Worm (Caenorhabditis elegans) whole organism, L2 larva: ENCODE data around the gene C10G8.4.

Experiments used
- C34F6.9 ChIP-seq: fragments of 150-350 bp; optimal IDR thresholded peaks from 2 replicates; lab custom pipeline; 2014; ENCODE audit warnings: missing biosample characterization, missing genetic modification characterization
- F13H6.1 ChIP-seq: sonication (generic microtip); optimal IDR thresholded peaks from 2 replicates; lab custom pipeline; 2016; ENCODE audit warnings: missing genetic modification characterization, missing compliant biosample characterization
- Y55F3AM.14 ChIP-seq: fragments of 200-800 bp; sonication (Bioruptor generic); optimal IDR thresholded peaks from 2 replicates; lab custom pipeline; 2018; ENCODE audit warnings: mild to moderate bottlenecking, missing genetic modification characterization, missing compliant biosample characterization
- ZK546.5 ChIP-seq: sonication (generic microtip); optimal IDR thresholded peaks from 2 replicates; lab custom pipeline; 2017; ENCODE audit warnings: missing biosample characterization, missing genetic modification characterization
- alr-1 ChIP-seq: fragments of 150-350 bp; optimal IDR thresholded peaks from 2 replicates; lab custom pipeline; 2014; ENCODE audit warnings: missing biosample characterization, missing genetic modification characterization
- aly-2 ChIP-seq: fragments of 150-350 bp; optimal IDR thresholded peaks from 2 replicates; lab custom pipeline; 2014; ENCODE audit warnings: missing biosample characterization, missing genetic modification characterization
- ama-1 ChIP-seq: fragments of 150-350 bp; optimal IDR thresholded peaks from 2 replicates; lab custom pipeline; 2018; ENCODE audit warnings: inconsistent platforms
- blmp-1 ChIP-seq: sonication (generic microtip); optimal IDR thresholded peaks from 2 replicates; lab custom pipeline; 2017; ENCODE audit warnings: missing genetic modification characterization, mild to moderate bottlenecking, missing compliant biosample characterization, antibody characterized with exemption, moderate library complexity; ENCODE audit not compliant: insufficient read depth
- ceh-16 ChIP-seq: fragments of 150-350 bp; optimal IDR thresholded peaks from 2 replicates; lab custom pipeline; 2014; ENCODE audit warnings: missing biosample characterization, missing genetic modification characterization
- ceh-82 ChIP-seq: fragments of 150-350 bp; optimal IDR thresholded peaks from 2 replicates; lab custom pipeline; 2014; ENCODE audit warnings: missing biosample characterization, missing genetic modification characterization
- crh-2 ChIP-seq: sonication (generic microtip); optimal IDR thresholded peaks from 2 replicates; lab custom pipeline; 2017; ENCODE audit warnings: missing biosample characterization, missing genetic modification characterization
- dmd-4 ChIP-seq: sonication (generic microtip); optimal IDR thresholded peaks from 2 replicates; lab custom pipeline; 2017; ENCODE audit warnings: missing biosample characterization, missing genetic modification characterization
- egl-27 ChIP-seq: sonication (generic microtip); optimal IDR thresholded peaks from 3 replicates; lab custom pipeline; 2017; ENCODE audit warnings: missing biosample characterization, missing genetic modification reagents, missing genetic modification characterization
- elt-3 ChIP-seq: sonication (generic microtip); optimal IDR thresholded peaks from 2 replicates; lab custom pipeline; 2017; ENCODE audit warnings: missing biosample characterization, missing genetic modification characterization
- fos-1 ChIP-seq: fragments of 150-350 bp; optimal IDR thresholded peaks from 2 replicates; lab custom pipeline; 2014; ENCODE audit warnings: missing biosample characterization, missing genetic modification characterization
- gmeb-1 ChIP-seq: fragments of 150-350 bp; optimal IDR thresholded peaks from 2 replicates; lab custom pipeline; 2014; ENCODE audit warnings: missing biosample characterization, missing genetic modification characterization
- lin-13 ChIP-seq: fragments of 150-350 bp; optimal IDR thresholded peaks from 2 replicates; lab custom pipeline; 2014; ENCODE audit warnings: missing biosample characterization, missing genetic modification reagents, missing genetic modification characterization
- lsy-2 ChIP-seq, 2 experiments: fragments of 150-350 bp in 1 of 2; sonication (generic microtip) in 1 of 2; optimal IDR thresholded peaks; 2 replicates each; lab custom pipeline; 2014 to 2017; ENCODE audit warnings: missing biosample characterization in 2 of 2, missing genetic modification characterization in 2 of 2
- mab-5 ChIP-seq: fragments of 150-350 bp; optimal IDR thresholded peaks from 2 replicates; lab custom pipeline; 2014; ENCODE audit warnings: missing biosample characterization, missing genetic modification characterization
- mdl-1 ChIP-seq, 2 experiments: fragments of 150-350 bp in 1 of 2; sonication (generic microtip) in 1 of 2; optimal IDR thresholded peaks; 2 replicates each; lab custom pipeline; 2017; ENCODE audit warnings: missing biosample characterization in 2 of 2, missing genetic modification characterization in 2 of 2
- nhr-11 ChIP-seq: fragments of 150-350 bp; optimal IDR thresholded peaks from 2 replicates; lab custom pipeline; 2014; ENCODE audit warnings: missing biosample characterization, missing genetic modification characterization
- nhr-129 ChIP-seq: fragments of 150-350 bp; optimal IDR thresholded peaks from 2 replicates; lab custom pipeline; 2014; ENCODE audit warnings: missing biosample characterization, missing genetic modification characterization
- nhr-21 ChIP-seq: fragments of 150-350 bp; optimal IDR thresholded peaks from 2 replicates; lab custom pipeline; 2014; ENCODE audit warnings: missing biosample characterization, missing genetic modification characterization
- nhr-23 ChIP-seq: fragments of 150-350 bp; optimal IDR thresholded peaks from 2 replicates; lab custom pipeline; 2014; ENCODE audit warnings: missing biosample characterization, missing genetic modification reagents, missing genetic modification characterization
- nhr-237 ChIP-seq: fragments of 150-350 bp; optimal IDR thresholded peaks from 2 replicates; lab custom pipeline; 2014; ENCODE audit warnings: missing biosample characterization, missing genetic modification characterization
- nhr-25 ChIP-seq: fragments of 150-350 bp; sonication (generic microtip); optimal IDR thresholded peaks from 3 replicates; lab custom pipeline; 2014; ENCODE audit warnings: missing biosample characterization, missing genetic modification characterization
- nhr-6 ChIP-seq: fragments of 150-350 bp; optimal IDR thresholded peaks from 2 replicates; lab custom pipeline; 2014; ENCODE audit warnings: missing biosample characterization, missing genetic modification characterization
- nhr-77 ChIP-seq: fragments of 150-350 bp; optimal IDR thresholded peaks from 2 replicates; lab custom pipeline; 2014; ENCODE audit warnings: missing biosample characterization, missing genetic modification characterization
- sem-4 ChIP-seq: fragments of 150-350 bp; optimal IDR thresholded peaks from 2 replicates; lab custom pipeline; 2014; ENCODE audit warnings: missing biosample characterization, missing genetic modification reagents, missing genetic modification characterization
- skn-1 ChIP-seq: sonication (generic microtip); optimal IDR thresholded peaks from 2 replicates; lab custom pipeline; 2017; ENCODE audit warnings: missing biosample characterization, missing genetic modification characterization
- sma-3 ChIP-seq: sonication (generic microtip); optimal IDR thresholded peaks from 2 replicates; lab custom pipeline; 2016; ENCODE audit warnings: missing genetic modification reagents, missing genetic modification characterization, missing compliant biosample characterization
- sma-9 ChIP-seq, 2 experiments: fragments of 150-350 bp in 1 of 2; sonication (generic microtip) in 1 of 2; optimal IDR thresholded peaks; 2 replicates each; lab custom pipeline; 2014 to 2016; ENCODE audit warnings: missing genetic modification characterization in 2 of 2, mild to moderate bottlenecking in 1 of 2, missing biosample characterization in 1 of 2, missing compliant biosample characterization in 1 of 2, missing genetic modification reagents in 1 of 2, moderate library complexity in 1 of 2
- snpc-4 ChIP-seq: fragments of 150-350 bp; optimal IDR thresholded peaks from 2 replicates; lab custom pipeline; 2014; ENCODE audit warnings: missing biosample characterization, missing genetic modification characterization
- unc-39 ChIP-seq: fragments of 150-350 bp; optimal IDR thresholded peaks from 2 replicates; lab custom pipeline; 2014; ENCODE audit warnings: missing biosample characterization, missing genetic modification characterization
- unc-55 ChIP-seq: fragments of 150-350 bp; sonication (generic microtip); optimal IDR thresholded peaks from 3 replicates; lab custom pipeline; 2014; ENCODE audit warnings: missing biosample characterization, missing genetic modification reagents, missing genetic modification characterization
- unc-62 ChIP-seq: fragments of 150-350 bp; optimal IDR thresholded peaks from 2 replicates; lab custom pipeline; 2014; ENCODE audit warnings: missing biosample characterization, missing genetic modification reagents, missing genetic modification characterization
- zag-1 ChIP-seq: fragments of 150-350 bp; optimal IDR thresholded peaks from 2 replicates; lab custom pipeline; 2014; ENCODE audit warnings: missing biosample characterization, missing genetic modification characterization
- ztf-1 ChIP-seq: fragments of 200-800 bp; sonication (Bioruptor generic); conservative IDR thresholded peaks from 2 replicates; pipeline ENCODE4 v1.3.6; 2022; ENCODE audit warnings: missing genetic modification characterization, missing compliant biosample characterization
- ztf-11 ChIP-seq: sonication (generic microtip); optimal IDR thresholded peaks from 2 replicates; lab custom pipeline; 2017; ENCODE audit warnings: missing biosample characterization, missing genetic modification characterization
- ztf-4 ChIP-seq: fragments of 150-350 bp; optimal IDR thresholded peaks from 2 replicates; lab custom pipeline; 2014; ENCODE audit warnings: missing biosample characterization, missing genetic modification characterization

C10G8.4 gene

DNA sequence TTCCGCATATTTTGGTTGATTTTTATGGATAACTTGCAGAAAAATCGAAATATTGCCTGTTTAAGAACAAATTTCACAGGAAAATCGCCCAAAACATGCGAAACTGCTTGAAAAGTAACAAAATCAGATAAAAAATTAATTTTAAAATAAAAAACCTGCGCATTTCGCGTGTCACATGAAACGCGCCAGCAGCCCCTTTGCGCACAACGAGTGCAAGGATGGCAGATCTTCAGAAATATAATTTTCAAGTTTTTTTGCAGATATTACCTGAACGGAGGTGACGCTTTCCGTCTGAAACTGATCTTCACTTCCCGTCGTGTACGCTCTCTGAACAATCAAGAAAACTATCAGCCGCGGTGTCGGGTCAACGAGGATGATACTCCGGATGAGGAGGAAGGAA lies 36.8 kb upstream of the C10G8.4 start:
- TF ChIP-seq F13H6.1 (tag; lab: Kevin White, UChicago) = peak; percentile 53
- no peak for TF ChIP-seq zag-1 (tag; lab: Kevin White, UChicago)
- TF ChIP-seq sma-9 (GFP tag; optimal IDR thresholded peaks at IDR 0.05; lab: Kevin White, UChicago) = peak; percentile 41
- no peak for TF ChIP-seq sma-9 (tag; optimal IDR thresholded peaks at IDR 0.05; lab: Kevin White, UChicago)
- no peak for TF ChIP-seq ceh-16 (tag; lab: Kevin White, UChicago)
- no peak for TF ChIP-seq egl-27 (tag; lab: Kevin White, UChicago)
- peak; percentile 38 for TF ChIP-seq crh-2 (tag; lab: Kevin White, UChicago)
- peak; percentile 77 for TF ChIP-seq gmeb-1 (tag; lab: Kevin White, UChicago)
- TF ChIP-seq ztf-4 (tag; lab: Kevin White, UChicago) = no peak
- TF ChIP-seq lsy-2 (tag; optimal IDR thresholded peaks at IDR 0.05; lab: Kevin White, UChicago) = peak; percentile 59 to 70
- TF ChIP-seq mab-5 = peak; percentile 34
- no peak for TF ChIP-seq alr-1
- TF ChIP-seq blmp-1 (tag; lab: Kevin White, UChicago) = no peak
- peak; percentile 58 for TF ChIP-seq C34F6.9 (tag; lab: Kevin White, UChicago)
- no peak for TF ChIP-seq Y55F3AM.14 (GFP tag; lab: Kevin White, UChicago)
- TF ChIP-seq lin-13 = peak; percentile 24
- TF ChIP-seq snpc-4 = no peak
- no peak for TF ChIP-seq unc-62 (GFP tag; lab: Kevin White, UChicago)
- TF ChIP-seq sem-4 (tag; lab: Kevin White, UChicago) = peak; percentile 24
- TF ChIP-seq nhr-25 (tag; lab: Kevin White, UChicago) = peak; percentile 57
- TF ChIP-seq nhr-237 (tag; lab: Kevin White, UChicago) = no peak
- TF ChIP-seq nhr-6 = no peak
- TF ChIP-seq fos-1 (tag; lab: Kevin White, UChicago) = peak; percentile 2
- TF ChIP-seq unc-39 (tag; lab: Kevin White, UChicago) = no peak
- no peak for TF ChIP-seq nhr-21 (tag; lab: Kevin White, UChicago)
- peak; percentile 52 for TF ChIP-seq unc-55 (GFP tag; lab: Kevin White, UChicago)
- no peak for TF ChIP-seq ZK546.5 (tag; lab: Kevin White, UChicago)
- no peak for TF ChIP-seq elt-3 (tag; lab: Kevin White, UChicago)

DNA sequence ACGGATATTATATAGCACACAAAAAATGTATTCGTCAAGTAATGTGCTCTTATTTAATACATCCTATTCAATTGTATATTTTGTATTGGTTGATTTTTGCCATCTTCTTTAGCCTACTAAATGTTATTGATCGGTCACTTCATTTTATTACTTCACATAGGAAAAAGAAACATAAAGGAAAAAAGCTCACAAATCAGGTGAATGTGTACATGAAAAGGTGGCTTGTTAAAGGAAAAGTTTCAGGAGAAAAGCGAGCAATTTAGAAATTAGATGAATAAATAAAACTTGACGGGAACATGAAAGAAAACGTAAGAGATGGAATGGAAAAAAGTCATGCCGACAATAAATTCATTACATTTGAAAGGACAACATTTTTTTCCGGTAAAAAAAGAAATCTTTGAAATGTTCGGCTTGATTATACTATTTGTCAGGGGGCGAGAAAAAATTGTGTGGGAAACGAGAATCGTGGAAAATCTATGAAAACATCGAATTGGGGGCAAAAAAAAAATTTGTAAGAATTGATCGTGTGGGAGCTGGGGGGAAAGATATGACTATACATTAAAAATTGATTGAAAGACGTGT lies 36.2 kb upstream of the C10G8.4 start:
- TF ChIP-seq alr-1 (no peak), Y55F3AM.14 (GFP tag; lab: Kevin White, UChicago) (peak; percentile 5)

DNA sequence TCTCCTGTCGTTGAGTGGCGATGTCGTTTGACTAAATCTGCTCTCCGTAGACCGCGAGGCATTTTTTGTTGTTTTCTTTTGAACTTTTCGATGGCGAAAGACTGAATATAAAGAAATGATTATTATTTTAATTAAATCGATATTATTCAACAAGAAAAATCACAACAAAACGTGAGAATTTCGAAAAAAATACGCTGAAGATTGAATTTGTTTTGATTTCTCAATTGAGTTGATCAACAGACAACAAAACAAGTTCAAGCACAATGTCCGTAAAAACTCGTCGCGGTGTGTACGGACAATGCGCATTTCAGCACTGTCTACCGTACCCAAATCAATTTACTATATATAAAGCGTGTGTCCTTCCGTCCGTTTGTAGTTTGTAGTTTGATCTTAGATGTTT lies 33.7 kb upstream of the C10G8.4 start, which contains the start of gene B0238.9:
Gene B0238.9 (minus strand): TSS at position 101 of the 400 bp plus-strand sequence.
- TF ChIP-seq sma-9 (GFP tag; optimal IDR thresholded peaks at IDR 0.05; lab: Kevin White, UChicago) = no peak
- no peak for TF ChIP-seq sma-9 (tag; optimal IDR thresholded peaks at IDR 0.05; lab: Kevin White, UChicago)
- TF ChIP-seq dmd-4 = no peak
- TF ChIP-seq ceh-82 (tag; lab: Kevin White, UChicago) = no peak
- no peak for TF ChIP-seq zag-1 (tag; lab: Kevin White, UChicago)
- TF ChIP-seq ztf-1 (GFP tag; lab: Robert Waterston, UW) = no peak
- TF ChIP-seq fos-1 (tag; lab: Kevin White, UChicago) = no peak
- no peak for TF ChIP-seq crh-2 (tag; lab: Kevin White, UChicago)
- TF ChIP-seq alr-1 = no peak
- TF ChIP-seq nhr-129 (tag; lab: Kevin White, UChicago) = no peak
- TF ChIP-seq blmp-1 (tag; lab: Kevin White, UChicago) = no peak
- TF ChIP-seq C34F6.9 (tag; lab: Kevin White, UChicago) = no peak
- no peak for TF ChIP-seq ztf-11
- TF ChIP-seq unc-39 (tag; lab: Kevin White, UChicago) = no peak
- no peak for TF ChIP-seq nhr-23 (tag; lab: Kevin White, UChicago)
- no peak for TF ChIP-seq nhr-77 (tag; lab: Kevin White, UChicago)

DNA sequence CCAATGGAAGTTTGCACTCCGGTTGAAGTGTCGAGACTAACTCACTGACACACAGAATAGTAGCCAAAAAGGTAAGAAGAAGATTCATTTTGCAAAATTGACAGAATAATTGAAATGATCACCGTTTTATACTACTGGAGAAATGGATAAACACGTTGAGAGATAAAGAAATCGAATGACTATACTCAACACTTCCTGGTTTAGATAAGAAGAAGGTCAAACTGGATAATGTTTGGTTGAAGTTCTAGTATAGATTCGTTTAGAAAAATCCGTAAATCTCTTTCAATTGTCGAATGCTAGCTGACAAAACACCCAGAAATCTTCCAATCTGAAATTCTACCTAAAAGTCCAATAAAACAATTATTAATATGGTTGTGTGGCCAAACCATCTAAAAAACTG lies 24.5 kb upstream of the C10G8.4 start, which contains the start of gene Y49G5A.1:
Gene Y49G5A.1 (minus strand): TSS at position 101 of the 400 bp plus-strand sequence.
- TF ChIP-seq skn-1 (no peak), egl-27 (tag; lab: Kevin White, UChicago) (no peak), ama-1 (lab: Kevin White, UChicago) (no peak), Y55F3AM.14 (GFP tag; lab: Kevin White, UChicago) (no peak), ceh-16 (tag; lab: Kevin White, UChicago) (no peak), aly-2 (no peak), ztf-1 (GFP tag; lab: Robert Waterston, UW) (no peak), F13H6.1 (tag; lab: Kevin White, UChicago) (no peak), snpc-4 (no peak), nhr-23 (tag; lab: Kevin White, UChicago) (no peak), sma-9 (GFP tag; optimal IDR thresholded peaks at IDR 0.05; lab: Kevin White, UChicago) (no peak), sma-9 (tag; optimal IDR thresholded peaks at IDR 0.05; lab: Kevin White, UChicago) (no peak), sma-3 (GFP tag; lab: Kevin White, UChicago) (no peak), unc-62 (GFP tag; lab: Kevin White, UChicago) (no peak), nhr-11 (tag; lab: Kevin White, UChicago) (no peak), sem-4 (tag; lab: Kevin White, UChicago) (no peak), nhr-237 (tag; lab: Kevin White, UChicago) (no peak), nhr-21 (tag; lab: Kevin White, UChicago) (no peak), lsy-2 (tag; optimal IDR thresholded peaks at IDR 0.05; lab: Kevin White, UChicago) (no peak), mdl-1 (tag; optimal IDR thresholded peaks at IDR 0.05; lab: Kevin White, UChicago) (no peak), dmd-4 (no peak)
